Worm (Caenorhabditis elegans): ENCODE data around the gene daf-22.

- TF ChIP-seq flt-1 (GFP tag; IDR thresholded peaks at IDR 0.05) (no peak), tbx-11 (GFP tag; IDR thresholded peaks at IDR 0.05) (no peak), ama-1 (optimal IDR thresholded peaks at IDR 0.05) (no peak), ceh-13 (GFP tag; optimal IDR thresholded peaks at IDR 0.05) (no peak), tbx-37 (GFP tag; conservative IDR thresholded peaks at IDR 0.05) (no peak)
These were observed 8.0 kb downstream of the daf-22 start, which contains the start of gene sre-27 for ce11 chrII:12417514-12417913.

Data from whole organism, early embryonic.